Fruit fly (Drosophila melanogaster): ENCODE measurements around the gene Slimp.

Gene Slimp

DNA sequence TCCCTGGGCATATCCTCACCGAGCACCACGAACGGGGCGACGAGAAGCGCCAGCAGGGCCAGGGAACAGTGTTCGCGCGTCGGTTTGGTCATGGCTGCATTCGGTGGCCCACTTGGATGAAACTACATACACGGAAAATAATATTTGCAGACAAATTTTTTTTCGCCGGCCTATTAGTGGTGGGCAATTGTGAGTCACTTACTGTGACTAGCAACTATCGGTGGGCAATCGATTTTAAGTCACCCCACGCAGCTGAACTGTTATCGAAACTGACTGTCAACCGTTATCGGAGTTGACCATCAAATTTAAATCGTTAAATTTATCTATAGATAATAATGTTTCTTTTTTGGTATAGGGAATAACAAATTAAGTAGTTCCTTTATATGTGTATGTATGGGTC lies 20.6 kb upstream of the Slimp start, which contains the start of gene CG5510:
Gene CG5510, minus strand, starts transcription at position 201 of the 400 bp plus-strand sequence.
- TF ChIP-seq CG7101 (tag; optimal IDR thresholded peaks at IDR 0.05), result peak; percentile 28
- no peak for TF ChIP-seq ovo (GFP tag; optimal IDR thresholded peaks at IDR 0.05)
- peak; percentile 18 for TF ChIP-seq tj (GFP tag; optimal IDR thresholded peaks at IDR 0.05)
- TF ChIP-seq CG1620 (GFP tag; optimal IDR thresholded peaks at IDR 0.05), result peak; percentile 43
- TF ChIP-seq Clk (GFP tag; optimal IDR thresholded peaks at IDR 0.05), result no peak
- peak; percentile 40 for TF ChIP-seq Mnt (GFP tag; optimal IDR thresholded peaks at IDR 0.05)
- no peak for TF ChIP-seq CG12768 (GFP tag; optimal IDR thresholded peaks at IDR 0.05)
- TF ChIP-seq kay (GFP tag; ENCODE audit: borderline replicate concordance), result no peak
- TF ChIP-seq CG11617 (GFP tag; optimal IDR thresholded peaks at IDR 0.05), result peak; percentile 27
- peak in 1 of 2 experiments; percentile 34 for TF ChIP-seq cnc (optimal IDR thresholded peaks at IDR 0.05)
- peak; percentile 2 for TF ChIP-seq pad (GFP tag; optimal IDR thresholded peaks at IDR 0.05)
- peak; percentile 50 for TF ChIP-seq CG14711 (tag; optimal IDR thresholded peaks at IDR 0.05)
- TF ChIP-seq CG5204 (GFP tag; optimal IDR thresholded peaks at IDR 0.05), result no peak
- no peak for TF ChIP-seq Hr96 (GFP tag; optimal IDR thresholded peaks at IDR 0.05)
- peak; percentile 33 for TF ChIP-seq Crg-1 (GFP tag; optimal IDR thresholded peaks at IDR 0.05)
- peak; percentile 16 for TF ChIP-seq cic (GFP tag; optimal IDR thresholded peaks at IDR 0.05)
- peak; percentile 79 for TF ChIP-seq bab1 (GFP tag; optimal IDR thresholded peaks at IDR 0.05)
- TF ChIP-seq CG33017 (tag; optimal IDR thresholded peaks at IDR 0.05), result no peak
- no peak for TF ChIP-seq CG7045 (GFP tag; optimal IDR thresholded peaks at IDR 0.05)
- TF ChIP-seq toe (GFP tag; optimal IDR thresholded peaks at IDR 0.05), result no peak

DNA sequence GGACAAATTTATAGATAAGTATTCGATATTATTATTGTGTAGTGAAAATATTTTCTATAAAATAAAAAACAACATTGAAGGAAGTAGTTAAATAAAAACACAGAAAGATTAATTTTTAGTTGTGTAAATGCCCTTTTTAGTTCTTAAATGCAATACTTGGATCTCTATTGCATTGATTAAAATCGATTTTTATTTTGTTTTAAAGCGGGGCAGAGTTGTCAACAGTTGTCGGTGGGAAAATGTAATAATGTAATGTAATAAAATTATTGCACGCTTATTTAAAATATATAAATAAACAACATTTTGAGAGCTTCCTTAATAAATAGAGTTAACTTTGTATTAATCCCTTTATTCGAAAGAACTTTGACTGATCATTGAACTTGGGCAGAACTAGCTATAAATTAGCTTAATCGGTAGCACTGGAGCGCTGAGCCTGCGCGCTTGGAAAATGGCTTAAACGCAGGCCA lies 14.8 kb upstream of the Slimp start, which contains the start of gene Apc2:
Gene Apc2, plus strand, starts transcription at position 411 of the 467 bp plus-strand sequence.
- no peak for TF ChIP-seq Mnt (GFP tag; optimal IDR thresholded peaks at IDR 0.05)
- TF ChIP-seq tj (GFP tag; optimal IDR thresholded peaks at IDR 0.05), result peak; percentile 48
- TF ChIP-seq CG5204 (GFP tag; optimal IDR thresholded peaks at IDR 0.05), result no peak
- peak; percentile 36 for TF ChIP-seq pad (GFP tag; optimal IDR thresholded peaks at IDR 0.05)
- no peak for TF ChIP-seq Hr96 (GFP tag; optimal IDR thresholded peaks at IDR 0.05)
- peak; percentile 66 for TF ChIP-seq CG7101 (tag; optimal IDR thresholded peaks at IDR 0.05)
- peak; percentile 20 for TF ChIP-seq CG33017 (tag; optimal IDR thresholded peaks at IDR 0.05)
- peak; percentile 32 for TF ChIP-seq Crg-1 (GFP tag; optimal IDR thresholded peaks at IDR 0.05)
- TF ChIP-seq CG7045 (GFP tag; optimal IDR thresholded peaks at IDR 0.05), result peak; percentile 43
- no peak for TF ChIP-seq toe (GFP tag; optimal IDR thresholded peaks at IDR 0.05)
- TF ChIP-seq Clk (GFP tag; optimal IDR thresholded peaks at IDR 0.05), result no peak
- peak; percentile 37 for TF ChIP-seq ovo (GFP tag; optimal IDR thresholded peaks at IDR 0.05)
- no peak for TF ChIP-seq cnc (optimal IDR thresholded peaks at IDR 0.05)
- peak; percentile 91 for TF ChIP-seq CG14711 (tag; optimal IDR thresholded peaks at IDR 0.05)
- TF ChIP-seq kay (GFP tag; ENCODE audit: borderline replicate concordance), result no peak
- peak; percentile 81 for TF ChIP-seq CG11617 (GFP tag; optimal IDR thresholded peaks at IDR 0.05)
- peak; percentile 46 for TF ChIP-seq CG12768 (GFP tag; optimal IDR thresholded peaks at IDR 0.05)
- peak; percentile 50 for TF ChIP-seq bab1 (GFP tag; optimal IDR thresholded peaks at IDR 0.05)
- TF ChIP-seq cic (GFP tag; optimal IDR thresholded peaks at IDR 0.05), result peak; percentile 12
- TF ChIP-seq CG1620 (GFP tag; optimal IDR thresholded peaks at IDR 0.05), result peak; percentile 26

DNA sequence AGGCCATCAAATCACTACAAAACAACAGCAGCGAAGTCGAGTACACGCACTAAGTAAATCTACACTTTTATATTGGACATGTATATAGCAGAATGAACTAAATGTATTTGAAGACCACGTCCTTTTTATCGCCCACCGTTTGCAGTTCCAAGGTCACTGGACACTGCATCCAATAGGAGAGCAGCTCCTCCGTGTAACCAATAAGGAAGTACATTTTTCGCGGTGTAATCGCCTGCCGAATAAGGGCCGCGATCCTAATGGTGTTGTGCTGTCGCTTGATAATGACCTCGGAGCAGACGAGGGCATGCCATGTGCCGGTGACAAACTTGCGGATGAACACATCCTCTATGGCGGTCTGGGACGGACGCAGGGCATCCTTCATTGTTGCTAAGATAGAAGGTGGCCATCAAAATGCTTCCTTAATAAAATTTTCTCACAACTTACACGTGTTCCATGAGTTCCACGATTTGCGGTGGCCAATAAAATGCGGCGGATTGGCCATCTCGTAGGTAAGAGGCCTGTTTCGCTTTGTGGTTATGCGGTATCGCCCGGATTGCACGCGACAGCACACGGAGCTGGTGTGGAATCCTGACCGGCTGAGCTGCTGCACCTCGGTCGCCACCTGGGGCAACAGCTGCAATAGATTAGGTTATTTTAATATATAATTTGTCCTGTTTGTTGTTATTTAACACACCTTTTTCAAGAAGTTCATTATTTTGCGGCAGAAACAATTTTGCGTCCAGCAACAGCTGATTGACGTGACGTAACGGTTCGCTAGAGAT lies 14.2 kb upstream of the Slimp start, which contains the start of gene mRpS24:
Gene mRpS24, minus strand, starts transcription at position 772 of the 782 bp plus-strand sequence.
- TF ChIP-seq toe (GFP tag; optimal IDR thresholded peaks at IDR 0.05), result no peak
- peak; percentile 36 for TF ChIP-seq Mnt (GFP tag; optimal IDR thresholded peaks at IDR 0.05)

DNA sequence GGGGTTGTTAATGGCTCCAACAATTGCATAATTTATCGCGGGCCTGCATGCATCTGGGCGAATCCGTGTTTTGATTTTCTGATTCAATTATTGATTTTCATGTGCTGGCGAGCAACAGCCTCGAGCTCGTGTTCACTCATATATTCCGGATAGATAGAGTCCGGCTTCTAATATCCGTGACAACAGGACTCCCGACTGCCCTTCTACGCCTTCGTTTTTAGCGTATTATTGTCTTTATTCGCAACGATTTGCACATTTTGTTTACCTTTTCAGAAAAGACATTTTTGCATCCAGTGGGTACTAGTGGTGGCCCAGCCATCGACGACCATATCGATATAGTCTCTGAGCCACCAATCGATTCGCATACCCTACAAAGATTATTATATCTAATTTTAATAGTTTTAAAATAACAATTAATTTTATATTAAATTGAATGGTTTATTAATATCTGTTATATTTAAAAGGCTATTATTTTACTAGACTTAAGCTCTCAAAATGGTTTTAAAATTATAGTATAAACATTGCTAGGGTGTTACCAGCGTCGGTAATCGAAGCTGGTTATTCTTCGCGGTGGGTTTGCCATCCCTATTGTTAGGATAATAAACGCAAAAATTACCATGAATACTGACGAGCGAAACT lies 12.5 kb upstream of the Slimp start, which contains the start of the genes Myo95E and TBC1d7:
Gene Myo95E, minus strand, starts transcription at position 326 of the 639 bp plus-strand sequence.
Gene TBC1d7, plus strand, starts transcription at position 555 of the 639 bp plus-strand sequence.
- TF ChIP-seq CG5204 (GFP tag; optimal IDR thresholded peaks at IDR 0.05) (no peak), ovo (GFP tag; optimal IDR thresholded peaks at IDR 0.05) (peak; percentile 17), pad (GFP tag; optimal IDR thresholded peaks at IDR 0.05) (peak; percentile 82), Mnt (GFP tag; optimal IDR thresholded peaks at IDR 0.05) (peak; percentile 75), CG1620 (GFP tag; optimal IDR thresholded peaks at IDR 0.05) (peak; percentile 57), cnc (optimal IDR thresholded peaks at IDR 0.05) (no peak), CG12768 (GFP tag; optimal IDR thresholded peaks at IDR 0.05) (peak; percentile 91), kay (GFP tag; ENCODE audit: borderline replicate concordance) (no peak), CG33017 (tag; optimal IDR thresholded peaks at IDR 0.05) (peak; percentile 91), CG11617 (GFP tag; optimal IDR thresholded peaks at IDR 0.05) (peak; percentile 86), CG7101 (tag; optimal IDR thresholded peaks at IDR 0.05) (peak; percentile 94), Clk (GFP tag; optimal IDR thresholded peaks at IDR 0.05) (peak; percentile 38), bab1 (GFP tag; optimal IDR thresholded peaks at IDR 0.05) (peak; percentile 88), tj (GFP tag; optimal IDR thresholded peaks at IDR 0.05) (peak; percentile 50), CG7045 (GFP tag; optimal IDR thresholded peaks at IDR 0.05) (peak; percentile 83), CG14711 (tag; optimal IDR thresholded peaks at IDR 0.05) (peak; percentile 90), Hr96 (GFP tag; optimal IDR thresholded peaks at IDR 0.05) (no peak), Crg-1 (GFP tag; optimal IDR thresholded peaks at IDR 0.05) (peak; percentile 45), toe (GFP tag; optimal IDR thresholded peaks at IDR 0.05) (no peak), cic (GFP tag; optimal IDR thresholded peaks at IDR 0.05) (peak; percentile 34)

All from whole organism, adult.